Worm (Caenorhabditis elegans) whole organism, late embryonic: Measurements from ENCODE around the gene F55G7.3.

Source experiments
- ama-1 ChIP-seq: fragments of 150-350 bp; optimal IDR thresholded peaks from 2 replicates; lab custom pipeline; 2014
- che-1 ChIP-seq: sonication (generic microtip); optimal IDR thresholded peaks from 2 replicates; lab custom pipeline; 2016; ENCODE audit warnings: mild to moderate bottlenecking, missing genetic modification characterization, missing compliant biosample characterization
- dve-1 ChIP-seq: sonication (generic microtip); optimal IDR thresholded peaks from 2 replicates; lab custom pipeline; 2017; ENCODE audit warnings: antibody characterized with exemption, mild to moderate bottlenecking, missing genetic modification characterization, missing compliant biosample characterization
- hlh-30 ChIP-seq: sonication (generic microtip); optimal IDR thresholded peaks from 2 replicates; lab custom pipeline; 2017; ENCODE audit warnings: antibody characterized with exemption, missing genetic modification characterization, missing compliant biosample characterization; ENCODE audit not compliant: insufficient read depth
- odd-2 ChIP-seq: sonication (generic microtip); optimal IDR thresholded peaks from 2 replicates; lab custom pipeline; 2017; ENCODE audit warnings: antibody characterized with exemption, mild to moderate bottlenecking, missing genetic modification characterization, missing compliant biosample characterization
- pha-4 ChIP-seq: fragments of 150-350 bp; optimal IDR thresholded peaks from 2 replicates; lab custom pipeline; 2018; ENCODE audit warnings: missing biosample characterization, missing genetic modification reagents, missing genetic modification characterization
- sox-4 ChIP-seq: sonication (generic microtip); optimal IDR thresholded peaks from 2 replicates; lab custom pipeline; 2017; ENCODE audit warnings: mild to moderate bottlenecking, missing genetic modification characterization, inconsistent platforms, missing compliant biosample characterization

- no peak for TF ChIP-seq sox-4 (tag; lab: Kevin White, UChicago)
- no peak for TF ChIP-seq ama-1 (lab: Kevin White, UChicago)
- TF ChIP-seq che-1 (tag; lab: Kevin White, UChicago) = no peak
- no peak for TF ChIP-seq pha-4 (tag; lab: Kevin White, UChicago)
- TF ChIP-seq hlh-30 (tag; lab: Kevin White, UChicago) = no peak
- TF ChIP-seq odd-2 = no peak
- TF ChIP-seq dve-1 (tag; lab: Kevin White, UChicago) = no peak
These were observed 14.3 kb downstream of the F55G7.3 start, which contains the start of gene F55G7.4 for ce11 chrX:11927585-11927984.
